Worm (Caenorhabditis elegans) whole organism, L3 larva: ENCODE data around the gene atg-16.1.

Source experiments
- nfya-1 ChIP-seq: sonication (generic microtip); optimal IDR thresholded peaks from 2 replicates; lab custom pipeline; 2017; ENCODE audit warnings: missing genetic modification characterization, mild to moderate bottlenecking, missing compliant biosample characterization, antibody characterized with exemption, moderate library complexity; ENCODE audit not compliant: insufficient read depth
- ztf-4 ChIP-seq: fragments of 150-350 bp; optimal IDR thresholded peaks from 2 replicates; lab custom pipeline; 2014; ENCODE audit warnings: missing biosample characterization, missing genetic modification characterization

ce11 chrX:4424254-4424653 is 38.0 kb downstream of the atg-16.1 start:
- TF ChIP-seq ztf-4: no peak
- TF ChIP-seq nfya-1 (tag; lab: Kevin White, UChicago): no peak
